Fruit fly (Drosophila melanogaster): Measurements from ENCODE around the gene CG4617.

The CG4617 gene

DNA sequence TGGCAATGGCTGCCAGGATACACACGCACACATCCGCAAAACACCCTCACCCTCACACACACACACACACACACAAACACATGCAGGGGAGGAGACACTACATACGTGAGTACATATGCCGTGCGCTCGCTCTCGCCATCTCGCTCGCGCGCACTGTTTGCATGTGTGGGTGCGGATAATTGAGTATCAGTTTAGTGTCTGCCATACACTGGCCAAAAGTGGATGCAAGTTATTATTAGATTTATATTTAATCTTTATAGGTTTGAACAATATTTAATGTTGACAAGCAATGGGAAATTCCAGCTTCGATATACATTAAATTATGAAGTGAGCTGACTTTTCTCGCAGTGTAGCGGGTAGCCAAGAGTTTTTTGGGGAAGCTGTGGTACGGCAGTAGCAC, 13.4 kb upstream of the CG4617 start (continued):
- no peak for TF ChIP-seq Trl (optimal IDR thresholded peaks at IDR 0.05)
- TF ChIP-seq Trl (GFP tag; optimal IDR thresholded peaks at IDR 0.05), result peak; percentile 3
- TF ChIP-seq lilli (GFP tag; optimal IDR thresholded peaks at IDR 0.05), result peak; percentile 53
- peak; percentile 60 for TF ChIP-seq CG30403 (GFP tag; optimal IDR thresholded peaks at IDR 0.05)
- TF ChIP-seq hth (optimal IDR thresholded peaks at IDR 0.05), result no peak
- TF ChIP-seq CG1792 (GFP tag; optimal IDR thresholded peaks at IDR 0.05), result no peak
- no peak for TF ChIP-seq CTCF (GFP tag; optimal IDR thresholded peaks at IDR 0.05)
- peak; percentile 19 for TF ChIP-seq Deaf1 (tag; optimal IDR thresholded peaks at IDR 0.05)
- TF ChIP-seq Lpt (GFP tag; optimal IDR thresholded peaks at IDR 0.05), result no peak
- TF ChIP-seq lmd (GFP tag; IDR thresholded peaks at IDR 0.05), result peak; percentile 48
- TF ChIP-seq gro (GFP tag; optimal IDR thresholded peaks at IDR 0.05), result no peak
- no peak; the same call in 1 of the 2 replicates for TF ChIP-seq peb (GFP tag; IDR thresholded peaks at IDR 0.05)
- no peak for TF ChIP-seq inv (GFP tag; IDR thresholded peaks at IDR 0.05; ENCODE audit: partially characterized antibody)
- peak; percentile 3 for TF ChIP-seq CrebB (tag; optimal IDR thresholded peaks at IDR 0.05)
- TF ChIP-seq nmo (GFP tag; optimal IDR thresholded peaks at IDR 0.05), result peak; percentile 59
- TF ChIP-seq Ets65A (GFP tag), result peak; percentile 93
- peak; percentile 41; the same call in 1 of the 2 replicates for TF ChIP-seq Taf1 (GFP tag; IDR thresholded peaks at IDR 0.05)
- TF ChIP-seq CG8944 (GFP tag; optimal IDR thresholded peaks at IDR 0.05), result no peak
- peak; percentile 65 for TF ChIP-seq CG12219 (GFP tag; optimal IDR thresholded peaks at IDR 0.05)
- TF ChIP-seq pho (GFP tag; optimal IDR thresholded peaks at IDR 0.05), result no peak
- TF ChIP-seq CG5953 (GFP tag; IDR thresholded peaks at IDR 0.05), result 0 out of 2 replicates have a peak, but pooled peaks have one; percentile 22
- TF ChIP-seq CG3065 (GFP tag; optimal IDR thresholded peaks at IDR 0.05), result no peak
- TF ChIP-seq sisA (GFP tag; IDR thresholded peaks at IDR 0.05), result peak; percentile 61
- no peak for TF ChIP-seq knrl (GFP tag; IDR thresholded peaks at IDR 0.05; ENCODE audit: partially characterized antibody)
- TF ChIP-seq CG12104 (GFP tag; optimal IDR thresholded peaks at IDR 0.05), result peak; percentile 49
- TF ChIP-seq salm (tag; optimal IDR thresholded peaks at IDR 0.05), result no peak
- TF ChIP-seq HHEX (GFP tag; optimal IDR thresholded peaks at IDR 0.05), result peak; percentile 57
- peak; percentile 58 for TF ChIP-seq Sox102F (GFP tag; optimal IDR thresholded peaks at IDR 0.05)
- TF ChIP-seq Spps (tag; optimal IDR thresholded peaks at IDR 0.05), result peak; percentile 42
- peak; percentile 15 for TF ChIP-seq CG1647 (GFP tag; optimal IDR thresholded peaks at IDR 0.05)
- peak; percentile 63 for TF ChIP-seq az2 (GFP tag; optimal IDR thresholded peaks at IDR 0.05)
- TF ChIP-seq insv (GFP tag; optimal IDR thresholded peaks at IDR 0.05), result no peak
- TF ChIP-seq CG1233 (GFP tag; optimal IDR thresholded peaks at IDR 0.05), result peak; percentile 45
- peak; percentile 66 for TF ChIP-seq CG6689 (GFP tag; IDR thresholded peaks at IDR 0.05)
- TF ChIP-seq CkIIα-i1 (GFP tag; IDR thresholded peaks at IDR 0.05), result no peak
- TF ChIP-seq CG31388 (GFP tag; optimal IDR thresholded peaks at IDR 0.05), result no peak
- peak; percentile 63; the same call in 1 of the 2 replicates for TF ChIP-seq ranshi (GFP tag; IDR thresholded peaks at IDR 0.05)
- TF ChIP-seq trem (tag; optimal IDR thresholded peaks at IDR 0.05), result peak; percentile 55
- TF ChIP-seq CG11093 (GFP tag; IDR thresholded peaks at IDR 0.05), result peak; percentile 37; the same call in 1 of the 3 replicates
- 0 out of 2 replicates have a peak, but pooled peaks have one; percentile 34 for TF ChIP-seq ap (GFP tag; IDR thresholded peaks at IDR 0.05)
- TF ChIP-seq CG10431 (GFP tag; optimal IDR thresholded peaks at IDR 0.05), result peak; percentile 25
- TF ChIP-seq Atf6 (GFP tag; IDR thresholded peaks at IDR 0.05), result peak; percentile 45

DNA sequence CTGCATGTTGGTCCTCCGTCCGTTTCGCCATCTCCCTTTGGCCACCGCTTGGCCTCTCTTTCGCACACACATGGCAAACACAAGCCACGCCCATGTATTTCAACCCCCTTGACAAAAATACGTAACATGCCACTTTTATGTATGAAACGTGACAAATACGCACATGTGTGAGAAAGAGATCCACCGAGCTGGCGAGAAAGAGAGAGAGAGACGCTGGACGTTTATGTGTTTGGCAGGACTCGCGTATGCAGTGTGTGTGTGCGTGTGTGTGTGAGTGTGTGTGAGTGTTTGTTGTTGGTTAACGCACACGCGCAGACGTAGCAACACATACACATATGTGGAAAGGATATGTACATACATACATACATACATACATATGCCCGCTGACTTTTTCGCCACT, 6.6 kb upstream of the CG4617 start:
- TF ChIP-seq CG8478 (optimal IDR thresholded peaks at IDR 0.05) (peak; percentile 17), her (GFP tag; optimal IDR thresholded peaks at IDR 0.05) (no peak), crc (GFP tag; optimal IDR thresholded peaks at IDR 0.05) (no peak), Camta (GFP tag; optimal IDR thresholded peaks at IDR 0.05) (no peak), Fer2 (tag; optimal IDR thresholded peaks at IDR 0.05) (no peak), Trl (optimal IDR thresholded peaks at IDR 0.05) (no peak), Trl (GFP tag; optimal IDR thresholded peaks at IDR 0.05) (no peak), CG1832 (GFP tag; optimal IDR thresholded peaks at IDR 0.05) (peak; percentile 76), CG4360 (GFP tag; IDR thresholded peaks at IDR 0.05) (peak; percentile 68), Hsf (GFP tag; optimal IDR thresholded peaks at IDR 0.05) (no peak), eve (GFP tag; optimal IDR thresholded peaks at IDR 0.05) (no peak), Nf-YC (tag; optimal IDR thresholded peaks at IDR 0.05) (peak; percentile 94), CG10321 (GFP tag; IDR thresholded peaks at IDR 0.05) (peak; percentile 77), Lim3 (GFP tag; IDR thresholded peaks at IDR 0.05) (no peak), CG9437 (GFP tag; optimal IDR thresholded peaks at IDR 0.05) (peak; percentile 15), CG10274 (GFP tag; optimal IDR thresholded peaks at IDR 0.05) (no peak), HLH3B (GFP tag; IDR thresholded peaks at IDR 0.05) (0 out of 2 replicates have a peak, but pooled peaks have one; percentile 9)

Data from whole organism, embryonic.